Fruit fly (Drosophila melanogaster) whole organism, prepupa: ENCODE measurements around the gene ddbt.

Experiments
- CG10669 ChIP-seq: fragments of 200-800 bp; sonication (Bioruptor generic); optimal IDR thresholded peaks from 3 replicates; lab custom pipeline; 2018; ENCODE audit warnings: missing biosample characterization, mild to moderate bottlenecking, missing genetic modification characterization, moderate library complexity
- CG11902 ChIP-seq: fragments of 200-800 bp; sonication (Bioruptor generic); optimal IDR thresholded peaks from 3 replicates; lab custom pipeline; 2016; ENCODE audit warnings: missing biosample characterization, missing genetic modification characterization
- Ets96B ChIP-seq: fragments of 200-800 bp; optimal IDR thresholded peaks from 2 replicates; lab custom pipeline; 2019; ENCODE audit warnings: missing biosample characterization, mild to moderate bottlenecking, missing genetic modification characterization, moderate library complexity
- net ChIP-seq: fragments of 200-800 bp; sonication (Bioruptor generic); optimal IDR thresholded peaks from 3 replicates; lab custom pipeline; 2016; ENCODE audit warnings: missing biosample characterization, missing genetic modification characterization
- vri ChIP-seq: fragments of 200-800 bp; sonication (Bioruptor generic); optimal IDR thresholded peaks from 3 replicates; lab custom pipeline; 2016; ENCODE audit warnings: missing biosample characterization, mild to moderate bottlenecking, missing genetic modification characterization

DNA sequence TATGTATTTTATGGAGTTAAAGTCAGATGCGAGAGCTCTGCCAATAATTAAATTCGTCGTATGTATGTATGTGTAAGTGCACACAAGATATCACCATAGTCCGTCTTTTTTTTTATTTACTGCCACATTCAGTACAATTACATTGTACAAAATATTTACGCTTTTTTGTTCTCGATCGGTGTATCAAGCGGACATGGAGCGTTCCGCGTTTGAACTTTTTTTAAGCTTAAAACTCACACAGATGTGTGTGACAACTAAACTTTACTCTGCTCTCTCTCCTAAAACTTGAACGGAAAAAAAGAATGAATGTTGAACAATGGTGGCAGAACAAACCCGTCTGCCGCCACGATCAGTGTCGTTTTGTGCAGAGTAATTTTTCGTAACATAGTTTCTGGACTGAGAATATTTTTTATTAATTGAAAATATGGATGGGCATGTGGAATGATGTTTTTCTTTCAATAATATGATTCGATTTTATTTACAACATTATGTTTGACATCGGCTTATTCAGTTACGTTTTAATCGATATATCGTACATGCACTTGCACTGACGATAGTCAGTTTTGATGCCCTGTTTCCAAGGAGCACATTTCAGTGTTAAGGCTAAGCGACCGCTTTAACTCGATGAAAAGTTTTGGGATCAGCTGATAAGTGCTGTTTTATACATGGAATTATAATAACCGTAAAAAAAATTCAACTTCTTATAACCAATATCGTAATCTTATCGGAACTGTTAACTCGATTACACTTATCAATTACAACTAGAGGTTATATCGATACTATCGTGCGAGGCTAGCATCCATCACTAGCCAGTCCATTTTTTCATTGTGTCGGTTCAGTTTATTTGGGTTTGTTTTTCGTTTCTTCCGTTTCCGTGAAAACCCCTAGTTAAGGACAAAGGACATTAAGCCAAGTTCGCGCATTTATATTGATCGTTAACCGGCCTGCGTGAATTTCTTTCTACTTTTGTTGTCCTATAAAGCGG, 30.1 kb downstream of the ddbt start, which contains the start of gene mth:
- TF ChIP-seq CG10669 (GFP tag; lab: Kevin White, UChicago) (no peak), CG11902 (GFP tag; lab: Kevin White, UChicago) (no peak), Ets96B (peak; percentile 13), vri (GFP tag; lab: Kevin White, UChicago) (peak; percentile 29), net (GFP tag; lab: Kevin White, UChicago) (peak; percentile 28)
